Worm (Caenorhabditis elegans): Measurements from ENCODE around the gene ceh-92.

DNA sequence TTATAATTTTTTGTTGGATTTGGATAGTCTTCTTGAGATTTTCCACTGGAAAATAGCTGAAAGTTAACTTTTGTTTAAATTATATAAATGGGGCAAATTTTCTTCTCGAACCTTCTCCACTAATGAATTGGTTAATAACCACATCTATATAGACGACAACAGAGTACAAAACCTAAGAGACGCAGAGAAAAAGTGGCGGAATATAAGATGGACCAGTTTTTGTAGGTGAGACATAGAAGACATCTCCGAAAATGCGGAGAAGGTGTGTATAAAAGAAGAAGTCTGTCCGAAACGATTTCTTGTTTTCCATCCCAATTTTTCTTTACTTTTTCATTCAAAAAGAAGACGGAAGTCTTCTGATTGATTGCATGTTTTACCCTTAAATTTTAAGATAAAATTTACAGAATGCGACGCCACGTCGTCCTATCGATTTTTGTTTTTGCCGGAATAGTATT is 43.5 kb downstream of the ceh-92 start, which contains the start of gene gly-8:
- TF ChIP-seq lin-35 (GFP tag; optimal IDR thresholded peaks at IDR 0.05): no peak
- TF ChIP-seq Y79H2A.3 (GFP tag; conservative IDR thresholded peaks at IDR 0.05): no peak
- TF ChIP-seq snpc-4 (GFP tag; optimal IDR thresholded peaks at IDR 0.05): no peak
- TF ChIP-seq snpc-4 (tag; optimal IDR thresholded peaks at IDR 0.05): no peak
- no peak for TF ChIP-seq C06A6.2 (GFP tag; conservative IDR thresholded peaks at IDR 0.05)
- no peak for TF ChIP-seq mes-4 (tag; optimal IDR thresholded peaks at IDR 0.05)
- no peak for TF ChIP-seq cebp-1 (GFP tag; IDR thresholded peaks at IDR 0.05)
- no peak for TF ChIP-seq cebp-1 (tag; optimal IDR thresholded peaks at IDR 0.05)
- no peak for TF ChIP-seq ceh-79 (tag; optimal IDR thresholded peaks at IDR 0.05)
- TF ChIP-seq sea-2 (GFP tag; IDR thresholded peaks at IDR 0.05): no peak
- TF ChIP-seq lin-54 (GFP tag; optimal IDR thresholded peaks at IDR 0.05): no peak
- no peak for TF ChIP-seq die-1 (tag; optimal IDR thresholded peaks at IDR 0.05)
- no peak for TF ChIP-seq hlh-26 (GFP tag; conservative IDR thresholded peaks at IDR 0.05)
- no peak for TF ChIP-seq unc-62 (GFP tag; optimal IDR thresholded peaks at IDR 0.05)
- TF ChIP-seq ets-4 (GFP tag; optimal IDR thresholded peaks at IDR 0.05): no peak
- no peak for TF ChIP-seq lin-40 (tag; optimal IDR thresholded peaks at IDR 0.05)

Measured in whole organism, young adult.